Fruit fly (Drosophila melanogaster) whole organism, embryonic: Measurements from ENCODE around the gene Desat1.

Source experiments
- B-H1 ChIP-seq: fragments of 200-800 bp; sonication (Bioruptor generic); IDR thresholded peaks from 3 replicates; pipeline ENCODE4 v1.3.6; 2022; ENCODE audit warnings: missing biosample characterization, missing genetic modification characterization
- BEAF-32 ChIP-seq: fragments of 200-800 bp; sonication (Bioruptor generic); optimal IDR thresholded peaks from 3 replicates; lab custom pipeline; 2017; ENCODE audit warnings: missing biosample characterization, missing genetic modification characterization, mild to moderate bottlenecking, moderate library complexity, missing genetic modification reagents
- Bteb2 ChIP-seq: fragments of 200-800 bp; sonication (Bioruptor generic); optimal IDR thresholded peaks from 2 replicates; lab custom pipeline; 2016; ENCODE audit warnings: missing biosample characterization, missing genetic modification characterization
- CG11695 ChIP-seq: fragments of 200-800 bp; sonication (Bioruptor generic); IDR thresholded peaks from 3 replicates; pipeline ENCODE4 v1.3.6; 2022; ENCODE audit warnings: missing biosample characterization, missing genetic modification characterization
- CG11696 ChIP-seq: fragments of 200-800 bp; sonication (Bioruptor generic); IDR thresholded peaks from 2 replicates; pipeline ENCODE4 v1.3.6; 2022; ENCODE audit warnings: missing biosample characterization, missing genetic modification characterization
- CG12391 ChIP-seq: fragments of 200-800 bp; sonication (Bioruptor generic); optimal IDR thresholded peaks from 3 replicates; lab custom pipeline; 2018; ENCODE audit warnings: missing biosample characterization, mild to moderate bottlenecking, missing genetic modification characterization, moderate library complexity
- CG12744 ChIP-seq: fragments of 200-800 bp; sonication (Bioruptor generic); optimal IDR thresholded peaks from 2 replicates; lab custom pipeline; 2016; ENCODE audit warnings: missing biosample characterization, missing genetic modification characterization
- CG13894 ChIP-seq: fragments of 200-800 bp; sonication (Bioruptor generic); optimal IDR thresholded peaks from 3 replicates; lab custom pipeline; 2018; ENCODE audit warnings: missing biosample characterization, mild to moderate bottlenecking, missing genetic modification characterization, moderate library complexity
- CG15269 ChIP-seq: fragments of 200-800 bp; sonication (Bioruptor generic); optimal IDR thresholded peaks from 2 replicates; lab custom pipeline; 2018; ENCODE audit warnings: missing biosample characterization, mild to moderate bottlenecking, missing genetic modification characterization, moderate library complexity
- CG17829 ChIP-seq: fragments of 200-800 bp; optimal IDR thresholded peaks from 2 replicates; lab custom pipeline; 2019; ENCODE audit warnings: missing biosample characterization, mild to moderate bottlenecking, missing genetic modification characterization, moderate library complexity
- CG17912 ChIP-seq: fragments of 200-800 bp; sonication (Bioruptor generic); optimal IDR thresholded peaks from 2 replicates; lab custom pipeline; 2018; ENCODE audit warnings: missing biosample characterization, mild to moderate bottlenecking, missing genetic modification characterization
- CG2120 ChIP-seq: fragments of 200-800 bp; sonication (Bioruptor generic); optimal IDR thresholded peaks from 3 replicates; lab custom pipeline; 2016; ENCODE audit warnings: missing biosample characterization, missing genetic modification characterization
- CG2202 ChIP-seq: fragments of 200-800 bp; sonication (Bioruptor generic); optimal IDR thresholded peaks from 2 replicates; lab custom pipeline; 2018; ENCODE audit warnings: missing biosample characterization, mild to moderate bottlenecking, missing genetic modification characterization
- CG2712 ChIP-seq: fragments of 200-800 bp; optimal IDR thresholded peaks from 3 replicates; lab custom pipeline; 2019; ENCODE audit warnings: missing biosample characterization, mild to moderate bottlenecking, missing genetic modification characterization, moderate library complexity
- CG31224 ChIP-seq: fragments of 200-800 bp; sonication (Bioruptor generic); IDR thresholded peaks from 2 replicates; pipeline ENCODE4 v1.3.6; 2022; ENCODE audit warnings: missing biosample characterization, missing genetic modification characterization
- CG3281 ChIP-seq: fragments of 200-800 bp; sonication (Bioruptor generic); optimal IDR thresholded peaks from 3 replicates; lab custom pipeline; 2017; ENCODE audit warnings: missing biosample characterization, mild to moderate bottlenecking, missing genetic modification characterization
- CG34224 ChIP-seq: fragments of 200-800 bp; sonication (Bioruptor generic); IDR thresholded peaks from 3 replicates; pipeline ENCODE4 v1.3.6; 2022; ENCODE audit warnings: missing biosample characterization, missing genetic modification characterization; ENCODE audit not compliant: partially characterized antibody
- CG4854 ChIP-seq: fragments of 200-800 bp; sonication (Bioruptor generic); optimal IDR thresholded peaks from 2 replicates; lab custom pipeline; 2016; ENCODE audit warnings: missing biosample characterization, missing genetic modification characterization, inconsistent platforms
- CG5180 ChIP-seq: fragments of 200-800 bp; sonication (Bioruptor generic); optimal IDR thresholded peaks from 3 replicates; lab custom pipeline; 2017; ENCODE audit warnings: missing biosample characterization, missing genetic modification characterization, mild to moderate bottlenecking, moderate library complexity, missing genetic modification reagents
- CG6683 ChIP-seq: fragments of 200-800 bp; sonication (Bioruptor generic); optimal IDR thresholded peaks from 2 replicates; lab custom pipeline; 2017; ENCODE audit warnings: missing biosample characterization, mild to moderate bottlenecking, missing genetic modification characterization, missing genetic modification reagents
- CG8924 ChIP-seq: fragments of 200-800 bp; optimal IDR thresholded peaks from 3 replicates; lab custom pipeline; 2019; ENCODE audit warnings: missing biosample characterization, mild to moderate bottlenecking, missing genetic modification characterization, moderate library complexity
- CG9797 ChIP-seq: fragments of 200-800 bp; sonication (Bioruptor generic); optimal IDR thresholded peaks from 3 replicates; lab custom pipeline; 2018; ENCODE audit warnings: missing biosample characterization, mild to moderate bottlenecking, missing genetic modification characterization
- CoRest ChIP-seq: fragments of 200-800 bp; sonication (Bioruptor generic); optimal IDR thresholded peaks from 3 replicates; lab custom pipeline; 2018; ENCODE audit warnings: missing biosample characterization, mild to moderate bottlenecking, missing genetic modification characterization, moderate library complexity
- Elba2 ChIP-seq: fragments of 200-800 bp; sonication (Bioruptor generic); optimal IDR thresholded peaks from 3 replicates; lab custom pipeline; 2016; ENCODE audit warnings: missing biosample characterization, missing genetic modification characterization
- GATAe ChIP-seq: fragments of 200-800 bp; sonication (Bioruptor generic); conservative IDR thresholded peaks from 2 replicates; pipeline ENCODE4 v1.3.6; 2022; ENCODE audit warnings: missing biosample characterization, missing genetic modification characterization
- Hsf ChIP-seq: fragments of 200-800 bp; sonication (Bioruptor generic); optimal IDR thresholded peaks from 3 replicates; lab custom pipeline; 2016; ENCODE audit warnings: missing biosample characterization, missing genetic modification characterization
- MBD-R2 ChIP-seq: fragments of 200-800 bp; sonication (Bioruptor generic); IDR thresholded peaks from 2 replicates; pipeline ENCODE4 v1.3.6; 2022; ENCODE audit warnings: missing biosample characterization, missing genetic modification characterization
- Med ChIP-seq: fragments of 200-800 bp; sonication (Bioruptor generic); peaks from one replicate; lab custom pipeline; 2016; ENCODE audit warnings: missing biosample characterization, missing genetic modification characterization, mild to moderate bottlenecking, inconsistent platforms, moderate library complexity
- Myb ChIP-seq: fragments of 200-800 bp; sonication (Bioruptor generic); optimal IDR thresholded peaks from 2 replicates; lab custom pipeline; 2016; ENCODE audit warnings: missing biosample characterization, missing genetic modification characterization
- NC2α ChIP-seq: fragments of 200-800 bp; sonication (Bioruptor generic); optimal IDR thresholded peaks from 2 replicates; lab custom pipeline; 2016; ENCODE audit warnings: missing biosample characterization, missing genetic modification characterization
- Nf-YA ChIP-seq: fragments of 200-800 bp; sonication (Bioruptor generic); IDR thresholded peaks from 2 replicates; pipeline ENCODE4 v1.3.6; 2022; ENCODE audit warnings: missing biosample characterization, missing genetic modification characterization
- Oaz ChIP-seq: fragments of 200-800 bp; sonication (Bioruptor generic); IDR thresholded peaks from 2 replicates; pipeline ENCODE4 v1.3.6; 2022; ENCODE audit warnings: missing biosample characterization, missing genetic modification characterization
- bcd ChIP-seq: fragments of 200-800 bp; sonication (Bioruptor generic); optimal IDR thresholded peaks from 2 replicates; lab custom pipeline; 2017; ENCODE audit warnings: missing biosample characterization, mild to moderate bottlenecking, missing genetic modification characterization
- cas ChIP-seq: fragments of 200-800 bp; sonication (Bioruptor generic); IDR thresholded peaks from 2 replicates; pipeline ENCODE4 v1.3.6; 2022; ENCODE audit warnings: missing biosample characterization, missing genetic modification characterization
- crol ChIP-seq: fragments of 200-800 bp; sonication (Bioruptor generic); IDR thresholded peaks from 2 replicates; pipeline ENCODE4 v1.3.6; 2022; ENCODE audit warnings: missing biosample characterization, missing genetic modification characterization
- crp ChIP-seq, 2 experiments: fragments of 200-800 bp; sonication (Bioruptor generic); optimal IDR thresholded peaks; 2 replicates in 1 of 2; 3 replicates in 1 of 2; lab custom pipeline; 2017; ENCODE audit warnings: missing biosample characterization in 2 of 2, missing genetic modification characterization in 2 of 2, mild to moderate bottlenecking in 1 of 2, moderate library complexity in 1 of 2
- danr ChIP-seq: fragments of 200-800 bp; sonication (Bioruptor generic); IDR thresholded peaks from 2 replicates; pipeline ENCODE4 v1.3.6; 2022; ENCODE audit warnings: missing biosample characterization, missing genetic modification characterization
- emc ChIP-seq: fragments of 200-800 bp; sonication (Bioruptor generic); optimal IDR thresholded peaks from 2 replicates; lab custom pipeline; 2016; ENCODE audit warnings: missing biosample characterization, missing genetic modification characterization
- exex ChIP-seq: fragments of 200-800 bp; sonication (Bioruptor generic); optimal IDR thresholded peaks from 4 replicates; lab custom pipeline; 2018; ENCODE audit warnings: missing biosample characterization, mild to moderate bottlenecking, missing genetic modification characterization, moderate library complexity
- insv ChIP-seq, 2 experiments: fragments of 200-800 bp; sonication (Bioruptor generic); optimal IDR thresholded peaks; 3 replicates each; lab custom pipeline; 2016 to 2018; ENCODE audit warnings: missing biosample characterization in 2 of 2, missing genetic modification characterization in 2 of 2
- jumu ChIP-seq: fragments of 200-800 bp; sonication (Bioruptor generic); optimal IDR thresholded peaks from 3 replicates; lab custom pipeline; 2016; ENCODE audit warnings: missing biosample characterization, missing genetic modification characterization
- kni ChIP-seq: fragments of 200-800 bp; sonication (Bioruptor generic); optimal IDR thresholded peaks from 3 replicates; lab custom pipeline; 2017; ENCODE audit warnings: mild to moderate bottlenecking, missing biosample characterization, missing genetic modification reagents, missing genetic modification characterization
- knrl ChIP-seq: fragments of 200-800 bp; sonication (Bioruptor generic); IDR thresholded peaks from 3 replicates; pipeline ENCODE4 v1.3.6; 2022; ENCODE audit warnings: missing biosample characterization, missing genetic modification characterization; ENCODE audit not compliant: partially characterized antibody
- lilli ChIP-seq: fragments of 200-800 bp; sonication (Bioruptor generic); optimal IDR thresholded peaks from 3 replicates; lab custom pipeline; 2016; ENCODE audit warnings: missing biosample characterization, missing genetic modification characterization
- peb ChIP-seq: fragments of 200-800 bp; sonication (Bioruptor generic); IDR thresholded peaks from 2 replicates; pipeline ENCODE4 v1.3.6; 2022; ENCODE audit warnings: missing biosample characterization, missing genetic modification characterization
- schlank ChIP-seq: fragments of 200-800 bp; sonication (Bioruptor generic); optimal IDR thresholded peaks from 2 replicates; lab custom pipeline; 2018; ENCODE audit warnings: missing biosample characterization, mild to moderate bottlenecking, missing genetic modification characterization
- sr ChIP-seq: fragments of 200-800 bp; sonication (Bioruptor generic); IDR thresholded peaks from 3 replicates; pipeline ENCODE4 v1.3.6; 2022; ENCODE audit warnings: missing biosample characterization, missing genetic modification characterization
- tin ChIP-seq: fragments of 200-800 bp; sonication (Bioruptor generic); optimal IDR thresholded peaks from 3 replicates; lab custom pipeline; 2016; ENCODE audit warnings: missing biosample characterization, missing genetic modification characterization
- tll ChIP-seq, 2 experiments: fragments of 200-800 bp in 1 of 2; fragments of >200 bp in 1 of 2; sonication (Bioruptor generic) in 1 of 2; optimal IDR thresholded peaks; 2 replicates each; lab custom pipeline; 2017 to 2019; ENCODE audit warnings: missing biosample characterization in 2 of 2, missing genetic modification characterization in 2 of 2, mild to moderate bottlenecking in 1 of 2, moderate library complexity in 1 of 2
- tx ChIP-seq: fragments of 200-800 bp; sonication (Bioruptor generic); optimal IDR thresholded peaks from 2 replicates; lab custom pipeline; 2016; ENCODE audit warnings: missing biosample characterization, missing genetic modification characterization
- zf30C ChIP-seq: fragments of 200-800 bp; sonication (Bioruptor generic); optimal IDR thresholded peaks from 3 replicates; lab custom pipeline; 2018; ENCODE audit warnings: missing biosample characterization, mild to moderate bottlenecking, missing genetic modification characterization

Desat1 gene

DNA sequence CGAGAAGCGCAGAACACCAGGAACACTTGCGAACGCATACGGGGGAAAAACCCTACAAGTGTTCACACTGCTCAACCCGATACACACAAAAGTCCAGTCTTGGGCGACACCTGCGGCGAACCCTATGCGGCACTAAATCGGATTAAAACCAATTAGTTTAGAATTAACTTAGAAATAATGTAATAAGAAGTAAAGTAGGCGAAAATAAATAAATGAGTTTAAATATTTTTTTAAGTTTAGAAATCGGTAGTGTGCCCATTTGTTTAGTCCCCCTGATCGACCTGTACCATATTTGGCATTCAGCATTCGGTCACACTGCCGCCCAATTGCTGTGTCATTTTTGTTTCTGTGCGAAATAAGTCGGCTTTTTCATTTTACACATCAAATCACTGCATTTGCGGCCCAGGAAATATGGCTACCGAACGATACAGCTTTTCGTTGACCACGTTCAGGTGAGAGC, 8.3 kb upstream of the Desat1 start, which contains the start of gene Prosalpha2 (continued):
- no peak for TF ChIP-seq tll (GFP tag; optimal IDR thresholded peaks at IDR 0.05; lab: Kevin White, UChicago)
- peak in 1 of 2 experiments; percentile 31 for TF ChIP-seq insv (GFP tag; optimal IDR thresholded peaks at IDR 0.05; lab: Kevin White, UChicago)
- no peak for TF ChIP-seq schlank (tag; lab: Kevin White, UChicago)
- no peak for TF ChIP-seq danr (GFP tag; lab: Robert Waterston, UW)
- TF ChIP-seq CG2120: peak; percentile 52
- TF ChIP-seq CoRest (tag; lab: Kevin White, UChicago): peak; percentile 74
- no peak for TF ChIP-seq lilli
- TF ChIP-seq jumu (GFP tag; lab: Kevin White, UChicago): no peak
- TF ChIP-seq CG6683 (GFP tag; lab: Kevin White, UChicago): no peak
- TF ChIP-seq Nf-YA (GFP tag; lab: Robert Waterston, UW): no peak
- no peak for TF ChIP-seq CG11695
- no peak for TF ChIP-seq cas (GFP tag; lab: Robert Waterston, UW)
- no peak for TF ChIP-seq kni (GFP tag; lab: Kevin White, UChicago)
- TF ChIP-seq CG8924 (tag; lab: Kevin White, UChicago): peak; percentile 11
- peak; percentile 23 for TF ChIP-seq CG13894 (tag; lab: Kevin White, UChicago)
- TF ChIP-seq CG2202 (tag; lab: Kevin White, UChicago): no peak
- peak; percentile 34 for TF ChIP-seq BEAF-32 (GFP tag; lab: Kevin White, UChicago)
- peak; percentile 73 for TF ChIP-seq Med
- no peak for TF ChIP-seq tx
- TF ChIP-seq CG31224: no peak
- TF ChIP-seq Elba2 (GFP tag; lab: Kevin White, UChicago): peak; percentile 72
- TF ChIP-seq exex (tag; lab: Kevin White, UChicago): no peak
- TF ChIP-seq CG2712 (tag; lab: Kevin White, UChicago): peak; percentile 28
- no peak for TF ChIP-seq CG17912
- TF ChIP-seq crol (GFP tag; lab: Robert Waterston, UW): no peak
- TF ChIP-seq CG34224 (GFP tag; lab: Robert Waterston, UW): no peak
- TF ChIP-seq B-H1 (GFP tag; lab: Robert Waterston, UW): no peak
- no peak for TF ChIP-seq CG3281 (GFP tag; lab: Kevin White, UChicago)
- TF ChIP-seq bcd (GFP tag; lab: Kevin White, UChicago): no peak
- TF ChIP-seq CG12391: peak; percentile 1
- no peak for TF ChIP-seq CG11696
- TF ChIP-seq Bteb2 (GFP tag; lab: Kevin White, UChicago): no peak
- peak; percentile 82 for TF ChIP-seq MBD-R2
- no peak for TF ChIP-seq CG5180 (GFP tag; lab: Kevin White, UChicago)
- no peak for TF ChIP-seq CG4854 (GFP tag; lab: Kevin White, UChicago)
- peak; percentile 33 for TF ChIP-seq CG17829 (tag; lab: Kevin White, UChicago)
- no peak for TF ChIP-seq NC2α (GFP tag; lab: Kevin White, UChicago)
- TF ChIP-seq CG15269 (tag; lab: Kevin White, UChicago): no peak
- TF ChIP-seq zf30C (GFP tag; lab: Kevin White, UChicago): peak; percentile 19
- TF ChIP-seq Oaz: no peak
- TF ChIP-seq Myb: peak; percentile 20
- no peak for TF ChIP-seq emc (GFP tag; lab: Kevin White, UChicago)
- TF ChIP-seq peb (GFP tag; lab: Robert Waterston, UW): no peak
- no peak for TF ChIP-seq sr (GFP tag; lab: Robert Waterston, UW)
- no peak for TF ChIP-seq knrl (GFP tag; lab: Robert Waterston, UW)
- TF ChIP-seq crp (GFP tag; optimal IDR thresholded peaks at IDR 0.05; lab: Kevin White, UChicago): no peak
- TF ChIP-seq tin (GFP tag; lab: Kevin White, UChicago): no peak
- no peak for TF ChIP-seq CG12744 (GFP tag; lab: Kevin White, UChicago)
- TF ChIP-seq CG9797 (GFP tag; lab: Kevin White, UChicago): peak; percentile 84
- TF ChIP-seq Hsf: peak; percentile 12
- TF ChIP-seq GATAe: no peak
